Fruit fly (Drosophila melanogaster): ENCODE results near the gene CG14778.

dm6 chrX:1470562-1470961 is 3.3 kb downstream of the CG14778 start, which contains the start of gene pck:
- no peak for TF ChIP-seq kay (GFP tag; ENCODE audit: borderline replicate concordance)
- peak; percentile 60 for TF ChIP-seq toe (GFP tag; optimal IDR thresholded peaks at IDR 0.05)
- TF ChIP-seq cnc (optimal IDR thresholded peaks at IDR 0.05) = no peak
- no peak for TF ChIP-seq CG5204 (GFP tag; optimal IDR thresholded peaks at IDR 0.05)
- no peak for TF ChIP-seq cic (GFP tag; optimal IDR thresholded peaks at IDR 0.05)
- TF ChIP-seq Hr96 (GFP tag; optimal IDR thresholded peaks at IDR 0.05) = peak; percentile 81
- peak; percentile 78 for TF ChIP-seq ovo (GFP tag; optimal IDR thresholded peaks at IDR 0.05)
- TF ChIP-seq CG33017 (tag; optimal IDR thresholded peaks at IDR 0.05) = peak; percentile 10
- peak; percentile 54 for TF ChIP-seq CG7101 (tag; optimal IDR thresholded peaks at IDR 0.05)
- TF ChIP-seq Crg-1 (GFP tag; optimal IDR thresholded peaks at IDR 0.05) = peak; percentile 57
